Worm (Caenorhabditis elegans) whole organism, early embryonic: ENCODE results near the gene cey-1.

Source experiments
- ama-1 ChIP-seq: fragments of 150-350 bp; optimal IDR thresholded peaks from 2 replicates; lab custom pipeline; 2014
- hnd-1 ChIP-seq: sonication (generic microtip); optimal IDR thresholded peaks from 2 replicates; lab custom pipeline; 2016; ENCODE audit warnings: missing genetic modification characterization, missing compliant biosample characterization
- sea-1 ChIP-seq: fragments of 200-800 bp; sonication (Bioruptor generic); conservative IDR thresholded peaks from 2 replicates; pipeline ENCODE4 v1.3.6; 2022; ENCODE audit warnings: missing genetic modification characterization, missing compliant biosample characterization

DNA sequence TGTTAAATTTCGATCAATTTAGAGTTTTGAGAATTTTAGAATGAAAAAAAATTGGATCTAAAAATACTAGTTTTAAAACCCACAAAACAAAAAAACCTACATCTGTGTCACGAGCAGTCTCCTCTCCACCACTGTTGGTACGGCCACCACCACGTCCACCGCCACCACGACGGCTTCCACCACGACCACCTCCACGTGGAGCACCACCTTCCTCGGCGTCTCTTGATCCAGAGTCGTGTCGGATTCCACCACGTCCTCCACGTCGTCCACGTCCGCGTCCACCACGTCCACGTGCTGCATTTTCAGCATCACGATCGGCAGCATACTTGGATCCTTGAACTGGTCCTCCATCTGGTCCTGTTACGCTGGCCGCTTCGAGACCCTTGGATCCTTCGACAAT, 866 bp downstream of the cey-1 start:
- no peak for TF ChIP-seq hnd-1 (tag; lab: Kevin White, UChicago)
- no peak for TF ChIP-seq sea-1
- TF ChIP-seq ama-1 (lab: Kevin White, UChicago) = no peak
